Worm (Caenorhabditis elegans): ENCODE data around the gene sdz-21.

ce11 chrIII:5635179-5635578 lies 21.7 kb downstream of the sdz-21 start, which contains the start of gene ckk-1:
- TF ChIP-seq dmd-8 (GFP tag; IDR thresholded peaks at IDR 0.05) (no peak), mdl-1 (tag; optimal IDR thresholded peaks at IDR 0.05) (no peak), lin-38 (GFP tag; IDR thresholded peaks at IDR 0.05) (no peak), pha-4 (GFP tag; IDR thresholded peaks at IDR 0.05) (no peak), pha-4 (tag; optimal IDR thresholded peaks at IDR 0.05) (no peak), F10B5.3 (tag; optimal IDR thresholded peaks at IDR 0.05) (no peak), ama-1 (optimal IDR thresholded peaks at IDR 0.05) (no peak), hlh-11 (tag; optimal IDR thresholded peaks at IDR 0.05) (no peak), aha-1 (tag) (no peak), jun-1 (tag; optimal IDR thresholded peaks at IDR 0.05) (no peak)

Data from whole organism, L4 larva.